Worm (Caenorhabditis elegans): ENCODE measurements around the gene nex-4.

DNA sequence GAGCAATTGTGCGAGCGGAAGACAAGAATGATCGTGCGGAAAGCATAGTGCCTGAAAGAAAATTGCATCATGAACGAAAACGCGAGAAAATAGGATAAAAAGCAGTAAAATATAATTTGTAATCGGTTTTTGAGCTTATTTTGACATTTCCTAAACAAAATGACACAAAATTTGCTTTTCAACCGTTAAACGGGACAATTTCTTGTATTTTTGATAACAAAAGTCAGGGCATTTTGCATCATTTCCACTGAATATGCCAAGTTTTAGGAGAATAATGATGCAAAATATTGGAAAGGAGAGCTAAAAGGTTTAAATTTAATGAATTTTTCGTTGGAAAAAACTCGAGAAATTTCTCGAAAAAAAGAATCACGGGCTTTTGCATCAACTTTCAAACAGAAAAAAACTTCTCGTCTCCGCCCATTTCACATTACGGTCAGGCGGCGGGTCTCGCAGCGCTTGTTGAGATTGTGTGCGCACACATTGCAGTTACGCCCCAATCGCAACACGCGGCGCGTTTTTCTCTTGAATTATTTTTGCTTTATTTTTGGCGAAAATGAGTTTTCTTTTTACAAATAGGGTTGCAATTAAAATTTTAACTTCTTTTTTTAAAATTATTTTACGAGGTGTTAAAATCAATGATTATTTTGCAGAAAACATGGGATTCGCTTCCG lies 24.4 kb upstream of the nex-4 start, which contains the start of the genes hsp-6 and C37H5.5:
- no peak for TF ChIP-seq scrt-1 (GFP tag; IDR thresholded peaks at IDR 0.05)
- TF ChIP-seq hnd-1 (tag; optimal IDR thresholded peaks at IDR 0.05) = no peak
- TF ChIP-seq ets-7 (tag; optimal IDR thresholded peaks at IDR 0.05) = no peak
- no peak for TF ChIP-seq ceh-13 (GFP tag; optimal IDR thresholded peaks at IDR 0.05)
- TF ChIP-seq tra-4 (tag; optimal IDR thresholded peaks at IDR 0.05) = no peak
- no peak for TF ChIP-seq ama-1 (optimal IDR thresholded peaks at IDR 0.05)
